Worm (Caenorhabditis elegans) whole organism, L2 larva: ENCODE results near the gene bcl-7.

Experiments
- blmp-1 ChIP-seq: sonication (generic microtip); optimal IDR thresholded peaks from 2 replicates; lab custom pipeline; 2017; ENCODE audit warnings: missing genetic modification characterization, mild to moderate bottlenecking, missing compliant biosample characterization, antibody characterized with exemption, moderate library complexity; ENCODE audit not compliant: insufficient read depth
- ceh-16 ChIP-seq: fragments of 150-350 bp; optimal IDR thresholded peaks from 2 replicates; lab custom pipeline; 2014; ENCODE audit warnings: missing biosample characterization, missing genetic modification characterization
- crh-2 ChIP-seq: sonication (generic microtip); optimal IDR thresholded peaks from 2 replicates; lab custom pipeline; 2017; ENCODE audit warnings: missing biosample characterization, missing genetic modification characterization
- dmd-4 ChIP-seq: sonication (generic microtip); optimal IDR thresholded peaks from 2 replicates; lab custom pipeline; 2017; ENCODE audit warnings: missing biosample characterization, missing genetic modification characterization
- mab-5 ChIP-seq: fragments of 150-350 bp; optimal IDR thresholded peaks from 2 replicates; lab custom pipeline; 2014; ENCODE audit warnings: missing biosample characterization, missing genetic modification characterization
- nhr-21 ChIP-seq: fragments of 150-350 bp; optimal IDR thresholded peaks from 2 replicates; lab custom pipeline; 2014; ENCODE audit warnings: missing biosample characterization, missing genetic modification characterization
- ztf-1 ChIP-seq: fragments of 200-800 bp; sonication (Bioruptor generic); conservative IDR thresholded peaks from 2 replicates; pipeline ENCODE4 v1.3.6; 2022; ENCODE audit warnings: missing genetic modification characterization, missing compliant biosample characterization

- TF ChIP-seq nhr-21 (tag; lab: Kevin White, UChicago) (no peak), blmp-1 (tag; lab: Kevin White, UChicago) (no peak), mab-5 (tag; lab: Kevin White, UChicago) (no peak), ceh-16 (no peak), ztf-1 (GFP tag; lab: Robert Waterston, UW) (no peak), crh-2 (no peak), dmd-4 (tag; lab: Kevin White, UChicago) (no peak)
These were observed 23.1 kb downstream of the bcl-7 start for ce11 chrIII:5948986-5949385.
